Fruit fly (Drosophila melanogaster) S2 (cell line): ENCODE results near the gene Npc2f.

Experiments
- CG8478 ChIP-seq: fragments of >200 bp; optimal IDR thresholded peaks from 2 replicates; lab custom pipeline; 2018
- CTCF ChIP-seq, 2 experiments: fragments of >200 bp; optimal IDR thresholded peaks; 2 replicates each; lab custom pipeline; 2018

dm6 chr3R:24142971-24143370, 5.3 kb downstream of the Npc2f start:
- TF ChIP-seq CTCF (optimal IDR thresholded peaks at IDR 0.05; lab: Kevin White, UChicago) (no peak), CG8478 (lab: Kevin White, UChicago) (no peak)
